Worm (Caenorhabditis elegans): Measurements from ENCODE around the gene epg-9.

The epg-9 gene

DNA sequence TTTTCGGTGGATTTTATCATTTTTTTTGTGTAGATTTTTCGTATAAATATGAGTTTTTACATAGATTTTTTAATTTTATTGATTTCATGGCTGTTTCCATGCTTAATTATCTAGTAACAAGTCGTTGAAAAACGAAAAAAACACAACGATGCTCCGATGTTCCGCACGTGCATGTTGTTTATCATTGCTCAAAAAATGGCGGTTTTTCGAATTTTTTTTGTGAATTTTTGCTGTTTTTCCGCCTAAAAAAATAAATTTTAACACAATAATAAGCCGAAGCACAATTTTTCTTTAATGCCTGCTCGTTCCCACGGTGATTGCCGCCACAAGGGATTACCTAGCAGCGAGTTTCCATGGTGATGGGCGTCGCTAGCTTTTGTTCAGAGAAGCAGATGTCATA, 41.1 kb downstream of the epg-9 start:
- no peak for TF ChIP-seq lin-13 (GFP tag; optimal IDR thresholded peaks at IDR 0.05)
- no peak for TF ChIP-seq vab-15 (tag; optimal IDR thresholded peaks at IDR 0.05)
- TF ChIP-seq rnt-1 (tag; optimal IDR thresholded peaks at IDR 0.05): no peak
- no peak for TF ChIP-seq fkh-8 (tag; optimal IDR thresholded peaks at IDR 0.05)
- TF ChIP-seq dpl-1 (GFP tag; optimal IDR thresholded peaks at IDR 0.05): peak in 2 of 3 experiments; percentile 8 to 50
- TF ChIP-seq pqm-1 (tag; optimal IDR thresholded peaks at IDR 0.05): no peak
- no peak for TF ChIP-seq tbx-2 (tag; optimal IDR thresholded peaks at IDR 0.05)
- TF ChIP-seq efl-1 (optimal IDR thresholded peaks at IDR 0.05): peak; percentile 4 to 52
- TF ChIP-seq efl-1 (GFP tag; optimal IDR thresholded peaks at IDR 0.05 in 1 of 2): peak; percentile 62 to 66
- no peak for TF ChIP-seq nhr-77 (tag; optimal IDR thresholded peaks at IDR 0.05)
- no peak for TF ChIP-seq ceh-88 (GFP tag; IDR thresholded peaks at IDR 0.05)
- TF ChIP-seq C34B4.2 (tag; optimal IDR thresholded peaks at IDR 0.05): no peak
- TF ChIP-seq lsy-2 (tag; optimal IDR thresholded peaks at IDR 0.05): peak in 1 of 2 experiments; percentile 0
- TF ChIP-seq hlh-4 (tag; optimal IDR thresholded peaks at IDR 0.05): no peak
- TF ChIP-seq irx-1 (tag; optimal IDR thresholded peaks at IDR 0.05): no peak
- no peak for TF ChIP-seq hpl-2 (GFP tag; optimal IDR thresholded peaks at IDR 0.05)
- TF ChIP-seq mdl-1 (tag; optimal IDR thresholded peaks at IDR 0.05): no peak
- no peak for TF ChIP-seq sptf-1 (tag; optimal IDR thresholded peaks at IDR 0.05)
- TF ChIP-seq grh-1 (GFP tag; IDR thresholded peaks at IDR 0.05): no peak
- no peak for TF ChIP-seq ceh-8 (GFP tag; optimal IDR thresholded peaks at IDR 0.05)
- TF ChIP-seq ets-5 (GFP tag; IDR thresholded peaks at IDR 0.05): no peak
- no peak for TF ChIP-seq lin-39 (tag; optimal IDR thresholded peaks at IDR 0.05)
- peak in 1 of 2 experiments; percentile 35 for TF ChIP-seq lin-35 (GFP tag; optimal IDR thresholded peaks at IDR 0.05)

DNA sequence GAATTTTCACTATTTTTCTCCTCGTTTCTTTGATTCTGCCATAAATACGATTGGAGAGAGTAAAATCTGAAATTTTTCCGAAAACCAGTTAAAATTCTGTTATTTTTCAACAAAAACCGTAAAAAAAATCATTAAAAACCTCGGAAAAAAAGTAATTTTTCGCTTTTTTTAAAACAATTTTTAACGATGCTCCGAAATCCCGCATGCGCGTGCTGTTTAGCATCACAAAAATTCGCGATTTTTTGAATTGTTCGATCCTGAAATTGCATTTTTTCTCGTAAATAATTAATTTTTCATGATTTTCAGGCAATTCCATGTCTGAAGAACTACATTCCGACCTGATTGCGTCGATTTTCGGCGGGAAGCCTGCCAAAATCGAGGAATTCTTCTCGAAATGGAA, 41.7 kb downstream of the epg-9 start, which contains the start of gene ric-8:
TSS of gene ric-8 (plus strand) at position 301 of the 400 bp plus-strand sequence.
- no peak for TF ChIP-seq efl-1 (optimal IDR thresholded peaks at IDR 0.05)
- peak in 1 of 2 experiments; percentile 3 for TF ChIP-seq efl-1 (GFP tag; optimal IDR thresholded peaks at IDR 0.05 in 1 of 2)
- no peak for TF ChIP-seq nhr-85 (tag)

DNA sequence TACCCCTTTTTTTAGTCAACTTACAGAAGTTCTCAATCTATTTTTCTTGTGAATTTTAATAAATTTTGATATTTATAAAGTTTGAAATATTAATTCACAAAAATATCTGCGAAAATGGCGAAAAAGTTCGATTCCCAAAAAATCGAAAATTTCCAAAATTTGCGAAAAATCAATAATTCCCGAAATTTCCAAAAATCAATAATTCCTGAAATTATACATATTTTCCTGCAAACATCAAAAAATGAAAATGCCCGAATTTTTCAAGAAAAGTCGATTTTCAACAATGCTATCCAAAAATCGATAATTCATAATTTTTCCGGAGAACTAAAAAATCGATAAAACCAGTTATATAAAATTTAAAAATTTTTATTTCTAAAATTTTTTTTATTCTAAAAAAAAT, 49.1 kb downstream of the epg-9 start:
- TF ChIP-seq lir-3 (tag; optimal IDR thresholded peaks at IDR 0.05; ENCODE audit: poor library complexity) (no peak), mep-1 (tag; optimal IDR thresholded peaks at IDR 0.05) (no peak), snu-23 (GFP tag; optimal IDR thresholded peaks at IDR 0.05) (no peak), snpc-4 (tag; optimal IDR thresholded peaks at IDR 0.05) (no peak), elt-2 (tag; optimal IDR thresholded peaks at IDR 0.05) (no peak), C04F5.9 (tag; optimal IDR thresholded peaks at IDR 0.05) (no peak), unc-30 (tag; optimal IDR thresholded peaks at IDR 0.05) (no peak), ztf-11 (tag; optimal IDR thresholded peaks at IDR 0.05) (no peak), lin-14 (GFP tag; optimal IDR thresholded peaks at IDR 0.05) (no peak), lsy-2 (tag; optimal IDR thresholded peaks at IDR 0.05) (no peak), ztf-4 (tag; optimal IDR thresholded peaks at IDR 0.05) (no peak), sox-4 (tag; optimal IDR thresholded peaks at IDR 0.05) (no peak), nhr-237 (tag; optimal IDR thresholded peaks at IDR 0.05) (no peak), zag-1 (tag; optimal IDR thresholded peaks at IDR 0.05) (no peak), nhr-77 (tag; optimal IDR thresholded peaks at IDR 0.05) (no peak), nhr-20 (tag; optimal IDR thresholded peaks at IDR 0.05) (no peak), hlh-4 (tag; optimal IDR thresholded peaks at IDR 0.05) (no peak), C16A3.4 (tag; optimal IDR thresholded peaks at IDR 0.05) (no peak)

DNA sequence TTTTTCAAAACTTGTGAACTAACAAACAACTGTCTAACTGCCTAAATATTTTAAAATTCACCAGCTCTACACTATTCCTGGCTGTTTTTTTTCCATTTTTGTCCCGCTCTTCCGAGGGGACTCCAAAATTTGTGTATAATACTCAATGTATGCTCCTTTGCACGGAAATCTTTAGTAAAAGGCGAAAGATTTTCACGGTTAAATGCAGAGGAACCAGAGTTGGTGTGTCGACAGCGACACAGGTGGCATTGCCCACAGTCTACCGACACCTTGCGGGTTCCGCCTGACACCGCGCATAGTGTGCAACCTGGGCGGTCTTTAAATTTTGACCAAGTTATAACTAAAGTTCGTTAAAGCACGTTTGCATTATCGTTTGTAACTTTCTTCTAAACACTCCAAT, 54.0 kb downstream of the epg-9 start:
- TF ChIP-seq snpc-4 (tag; optimal IDR thresholded peaks at IDR 0.05) (peak; percentile 17), ets-5 (GFP tag; IDR thresholded peaks at IDR 0.05) (no peak)

All from whole organism, L1 larva.